Worm (Caenorhabditis elegans) whole organism, L3 larva: ENCODE results near the gene C52E2.4.

Experiments used
- aly-2 ChIP-seq: fragments of 150-350 bp; optimal IDR thresholded peaks from 2 replicates; lab custom pipeline; 2014; ENCODE audit warnings: missing biosample characterization, missing genetic modification characterization
- ama-1 ChIP-seq: fragments of 150-350 bp; optimal IDR thresholded peaks from 2 replicates; lab custom pipeline; 2018
- egl-27 ChIP-seq: sonication (generic microtip); optimal IDR thresholded peaks from 4 replicates; lab custom pipeline; 2017; ENCODE audit warnings: missing biosample characterization, missing genetic modification reagents, missing genetic modification characterization
- elt-3 ChIP-seq, 3 experiments: fragments of 150-350 bp in 1 of 3; sonication (generic microtip) in 2 of 3; optimal IDR thresholded peaks; 2 replicates in 2 of 3; 4 replicates in 1 of 3; lab custom pipeline; 2014 to 2017; ENCODE audit warnings: missing biosample characterization in 3 of 3, missing genetic modification characterization in 3 of 3
- lin-15B ChIP-seq: fragments of 150-350 bp; optimal IDR thresholded peaks from 2 replicates; lab custom pipeline; 2014; ENCODE audit warnings: missing biosample characterization, missing genetic modification characterization
- lin-39 ChIP-seq: fragments of 150-350 bp; optimal IDR thresholded peaks from 2 replicates; lab custom pipeline; 2018; ENCODE audit warnings: missing biosample characterization, missing genetic modification reagents, missing genetic modification characterization
- mml-1 ChIP-seq: fragments of 150-350 bp; sonication (generic microtip); optimal IDR thresholded peaks from 3 replicates; lab custom pipeline; 2014; ENCODE audit warnings: missing biosample characterization, missing genetic modification characterization
- nhr-237 ChIP-seq: fragments of 150-350 bp; optimal IDR thresholded peaks from 2 replicates; lab custom pipeline; 2014; ENCODE audit warnings: missing biosample characterization, missing genetic modification characterization
- nhr-25 ChIP-seq: sonication (generic microtip); optimal IDR thresholded peaks from 2 replicates; lab custom pipeline; 2017; ENCODE audit warnings: missing biosample characterization, missing genetic modification characterization
- nhr-77 ChIP-seq: fragments of 150-350 bp; optimal IDR thresholded peaks from 2 replicates; lab custom pipeline; 2014; ENCODE audit warnings: missing biosample characterization, missing genetic modification characterization
- pha-4 ChIP-seq: fragments of 150-350 bp; optimal IDR thresholded peaks from 2 replicates; lab custom pipeline; 2014; ENCODE audit warnings: missing biosample characterization, missing genetic modification reagents, missing genetic modification characterization
- unc-62 ChIP-seq: fragments of 150-350 bp; sonication (generic microtip); optimal IDR thresholded peaks from 4 replicates; lab custom pipeline; 2014; ENCODE audit warnings: missing biosample characterization, missing genetic modification reagents, missing genetic modification characterization
- ztf-4 ChIP-seq: fragments of 150-350 bp; optimal IDR thresholded peaks from 2 replicates; lab custom pipeline; 2014; ENCODE audit warnings: missing biosample characterization, missing genetic modification characterization

DNA sequence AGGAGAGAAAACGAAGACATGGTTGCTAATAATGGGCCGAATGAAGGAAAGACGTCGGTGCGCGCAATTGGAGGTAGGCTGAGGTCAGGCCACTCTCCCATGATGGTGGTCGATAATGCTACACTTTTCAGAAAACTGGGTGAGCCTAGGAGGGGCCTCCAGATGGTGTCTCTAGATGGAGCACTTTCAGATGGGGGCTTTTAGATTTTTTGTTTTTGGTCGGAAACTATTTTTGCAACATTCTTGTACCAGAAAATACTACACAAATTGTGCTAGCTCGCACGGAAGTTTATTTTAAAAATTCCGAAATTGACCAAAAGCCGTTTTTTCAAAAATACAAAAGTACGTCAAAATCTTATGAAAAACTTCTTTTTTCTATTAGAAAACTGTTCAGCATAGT is 24.6 kb upstream of the C52E2.4 start, which contains the start of gene fbxb-10:
- no peak for TF ChIP-seq mml-1 (tag; lab: Kevin White, UChicago)
- TF ChIP-seq ama-1 (lab: Kevin White, UChicago), result no peak
- no peak for TF ChIP-seq unc-62 (GFP tag; lab: Kevin White, UChicago)
- no peak for TF ChIP-seq elt-3 (tag; optimal IDR thresholded peaks at IDR 0.05; lab: Kevin White, UChicago)
- TF ChIP-seq lin-15B (tag; lab: Kevin White, UChicago), result no peak
- no peak for TF ChIP-seq nhr-237
- no peak for TF ChIP-seq egl-27
- TF ChIP-seq lin-39, result no peak
- TF ChIP-seq aly-2 (tag; lab: Kevin White, UChicago), result no peak
- TF ChIP-seq ztf-4 (tag; lab: Kevin White, UChicago), result no peak
- TF ChIP-seq nhr-25 (tag; lab: Kevin White, UChicago), result no peak
- TF ChIP-seq pha-4 (tag; lab: Kevin White, UChicago), result no peak
- no peak for TF ChIP-seq nhr-77 (tag; lab: Kevin White, UChicago)
